Worm (Caenorhabditis elegans) whole organism, early embryonic: ENCODE data around the gene popl-7.

Experiments
- ceh-13 ChIP-seq: fragments of 200-800 bp; sonication (Bioruptor generic); optimal IDR thresholded peaks from 2 replicates; lab custom pipeline; 2018; ENCODE audit warnings: mild to moderate bottlenecking, missing genetic modification characterization, missing compliant biosample characterization
- flt-1 ChIP-seq: fragments of 200-800 bp; sonication (Bioruptor generic); IDR thresholded peaks from 2 replicates; pipeline ENCODE4 v1.3.6; 2022; ENCODE audit warnings: missing genetic modification characterization, missing compliant biosample characterization
- hmg-4 ChIP-seq: fragments of 200-800 bp; sonication (Bioruptor generic); optimal IDR thresholded peaks from 2 replicates; lab custom pipeline; 2018; ENCODE audit warnings: mild to moderate bottlenecking, missing genetic modification characterization, missing compliant biosample characterization

ce11 chrIV:13377716-13378115 lies 7.2 kb downstream of the popl-7 start, which contains the start of gene mau-8:
- TF ChIP-seq hmg-4 (GFP tag; lab: Kevin White, UChicago) = no peak
- TF ChIP-seq ceh-13 (GFP tag; lab: Kevin White, UChicago) = no peak
- TF ChIP-seq flt-1 (GFP tag; lab: Robert Waterston, UW) = no peak
